Worm (Caenorhabditis elegans): Measurements from ENCODE around the gene C07A4.2.

The C07A4.2 gene

ce11 chrX:10172004-10172584 lies at the start of gene C07A4.2:
TSS of gene C07A4.2 (plus strand) at chrX:10172198.
- TF ChIP-seq unc-62 (GFP tag; optimal IDR thresholded peaks at IDR 0.05): no peak

DNA sequence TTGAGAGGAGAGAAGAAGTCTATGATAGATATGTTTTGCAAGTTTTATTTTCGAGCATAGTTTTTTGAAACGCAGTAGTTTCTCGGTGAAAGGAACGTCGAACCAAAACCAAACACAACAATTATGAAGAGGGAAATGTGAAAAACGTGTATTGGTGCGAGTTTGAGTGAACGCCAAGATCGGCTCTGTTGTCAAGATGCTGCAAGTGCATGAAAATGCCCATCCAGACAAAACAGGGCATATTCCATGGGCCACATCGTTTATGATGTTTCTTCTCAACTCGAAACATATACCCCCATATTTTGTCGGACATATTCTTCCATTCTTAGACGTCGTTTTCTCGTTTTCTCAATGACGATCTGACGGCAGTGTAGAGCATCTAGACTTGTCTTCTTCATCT lies 49.0 kb upstream of the C07A4.2 start:
- no peak for TF ChIP-seq unc-62 (GFP tag; optimal IDR thresholded peaks at IDR 0.05)

ce11 chrX:10124338-10124737 lies 47.7 kb upstream of the C07A4.2 start:
- no peak for TF ChIP-seq unc-62 (GFP tag; optimal IDR thresholded peaks at IDR 0.05)

DNA sequence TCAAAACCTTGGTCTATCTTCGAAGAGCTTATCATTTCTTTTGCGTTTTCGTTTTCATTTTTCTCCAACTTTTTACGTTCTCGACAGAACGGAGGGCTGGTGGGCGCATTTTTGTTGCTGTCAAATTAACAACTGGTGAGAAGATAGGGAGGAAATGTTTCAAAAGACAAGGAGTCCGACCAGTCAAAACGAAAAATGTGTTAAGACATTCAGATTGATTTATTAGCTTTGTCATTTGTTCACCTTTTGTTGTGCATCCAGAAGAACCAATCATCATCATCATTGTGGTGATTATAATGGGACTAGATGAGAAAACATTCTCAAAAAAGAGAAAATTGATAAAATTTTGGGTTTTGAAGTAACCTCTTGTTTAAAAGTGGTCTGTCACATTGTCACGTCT lies 41.8 kb upstream of the C07A4.2 start:
- no peak for TF ChIP-seq unc-62 (GFP tag; optimal IDR thresholded peaks at IDR 0.05)

- TF ChIP-seq unc-62 (GFP tag; optimal IDR thresholded peaks at IDR 0.05): no peak
Measured at ce11 chrX:10133082-10133481, 38.9 kb upstream of the C07A4.2 start, which contains the start of gene unc-58. TSS of gene unc-58 (minus strand) at chrX:10133182.

DNA sequence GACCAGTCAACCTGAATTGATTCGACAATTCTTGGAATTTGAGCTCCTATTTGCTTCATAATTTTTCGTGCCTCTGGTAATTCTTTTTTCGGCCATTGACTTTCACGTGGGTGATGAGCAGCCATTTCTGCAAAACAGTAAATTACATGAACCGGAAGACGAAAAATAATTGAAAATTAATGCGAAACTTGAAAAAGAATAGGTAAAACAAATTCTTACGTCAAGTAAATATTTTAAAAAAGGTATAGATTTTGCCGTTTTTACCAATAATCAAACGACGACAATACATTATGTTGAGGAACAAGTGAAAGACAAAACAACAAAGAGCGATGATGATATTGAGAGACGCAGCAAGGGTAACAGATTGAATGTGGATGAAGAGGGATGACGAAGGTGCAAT lies 33.5 kb upstream of the C07A4.2 start, which contains the start of gene moc-1:
moc-1 (minus strand) TSS at position 127 of the 400 bp plus-strand sequence.
- no peak for TF ChIP-seq unc-62 (GFP tag; optimal IDR thresholded peaks at IDR 0.05)

DNA sequence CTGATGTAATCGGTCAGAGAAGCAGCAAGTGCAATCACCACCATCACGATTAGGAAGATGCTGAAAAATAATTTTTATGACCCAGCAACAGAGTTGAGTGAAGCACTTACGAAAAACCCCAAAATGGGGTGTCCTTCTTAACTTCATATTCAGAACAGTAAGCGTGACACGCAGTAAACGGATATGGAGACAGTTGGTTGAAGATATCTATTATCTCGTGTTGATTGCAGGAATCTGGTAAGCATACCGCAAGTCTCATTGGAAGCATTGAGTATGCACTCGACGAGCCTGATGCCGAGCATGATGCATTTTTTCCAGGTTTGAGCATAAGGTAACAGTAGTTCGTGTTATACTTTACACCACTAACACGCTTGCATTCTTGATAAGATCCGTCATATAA lies 30.7 kb upstream of the C07A4.2 start:
- no peak for TF ChIP-seq unc-62 (GFP tag; optimal IDR thresholded peaks at IDR 0.05)

ce11 chrX:10141963-10142431 lies 30.0 kb upstream of the C07A4.2 start, which contains the start of gene oac-14:
TSS of gene oac-14 (minus strand) at chrX:10142013.
- TF ChIP-seq unc-62 (GFP tag; optimal IDR thresholded peaks at IDR 0.05): no peak

DNA sequence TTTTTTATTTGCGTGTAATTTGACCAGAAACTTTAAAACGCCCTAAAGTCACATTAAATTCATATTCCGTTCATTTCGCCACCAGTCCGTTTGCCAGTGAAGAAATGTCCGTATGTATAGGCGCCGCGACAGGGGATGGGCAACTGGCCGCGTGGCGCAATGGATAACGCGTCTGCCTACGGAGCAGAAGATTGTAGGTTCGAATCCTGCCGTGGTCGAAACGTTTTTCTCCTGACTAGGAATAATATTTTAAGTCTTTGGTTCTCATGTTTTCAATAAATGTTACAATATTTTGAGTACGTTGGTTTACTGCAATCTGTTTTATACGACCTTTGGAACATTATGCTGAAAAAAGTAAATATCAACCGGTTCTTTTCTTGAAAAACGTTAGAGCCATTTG lies 27.0 kb upstream of the C07A4.2 start:
- TF ChIP-seq unc-62 (GFP tag; optimal IDR thresholded peaks at IDR 0.05): no peak

DNA sequence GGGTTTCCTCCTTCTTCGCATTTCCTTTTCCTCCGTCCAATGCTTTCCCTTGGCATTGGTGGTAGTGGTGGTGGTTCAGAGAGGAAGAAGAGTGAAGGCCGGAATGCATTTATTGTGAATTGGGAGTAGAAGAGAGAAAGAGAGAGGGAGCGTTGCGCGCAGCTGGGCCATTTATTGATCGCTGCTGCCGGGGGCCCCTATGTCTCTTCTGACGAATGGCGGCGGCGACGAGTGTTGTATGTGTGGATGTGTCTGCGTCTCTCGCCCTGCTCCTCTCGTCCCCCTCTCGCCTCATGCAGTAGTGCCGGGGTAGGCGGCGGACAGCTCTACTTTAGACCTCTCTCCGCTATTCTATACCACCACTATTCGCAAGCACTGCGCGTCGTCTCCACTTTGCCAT lies 25.4 kb upstream of the C07A4.2 start, which contains the start of gene unc-115:
unc-115 (plus strand) TSS at position 301 of the 400 bp plus-strand sequence.
- TF ChIP-seq unc-62 (GFP tag; optimal IDR thresholded peaks at IDR 0.05): no peak

ce11 chrX:10147236-10147635 lies 24.8 kb upstream of the C07A4.2 start:
- no peak for TF ChIP-seq unc-62 (GFP tag; optimal IDR thresholded peaks at IDR 0.05)

ce11 chrX:10148235-10148872 lies 23.6 kb upstream of the C07A4.2 start:
- TF ChIP-seq unc-62 (GFP tag; optimal IDR thresholded peaks at IDR 0.05): no peak

DNA sequence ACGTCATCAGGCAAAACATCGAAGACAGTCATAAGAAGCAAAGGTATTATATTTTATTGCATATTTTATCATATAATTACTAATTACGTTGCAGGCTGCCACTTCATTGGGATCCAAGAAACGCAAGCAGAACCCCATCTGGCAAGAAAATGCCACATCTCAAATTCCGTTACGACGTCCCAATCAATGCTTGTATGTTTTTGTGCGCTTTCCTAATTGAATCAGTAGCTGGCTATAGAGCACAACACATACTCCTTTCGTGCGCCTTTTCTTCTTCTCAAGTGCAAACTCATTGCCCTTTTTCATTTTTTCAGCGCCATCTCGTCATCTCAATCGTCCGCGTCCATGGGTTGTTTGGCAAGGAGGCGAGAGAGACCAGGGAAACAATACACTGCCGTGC lies 21.1 kb upstream of the C07A4.2 start:
- TF ChIP-seq unc-62 (GFP tag; optimal IDR thresholded peaks at IDR 0.05): no peak

DNA sequence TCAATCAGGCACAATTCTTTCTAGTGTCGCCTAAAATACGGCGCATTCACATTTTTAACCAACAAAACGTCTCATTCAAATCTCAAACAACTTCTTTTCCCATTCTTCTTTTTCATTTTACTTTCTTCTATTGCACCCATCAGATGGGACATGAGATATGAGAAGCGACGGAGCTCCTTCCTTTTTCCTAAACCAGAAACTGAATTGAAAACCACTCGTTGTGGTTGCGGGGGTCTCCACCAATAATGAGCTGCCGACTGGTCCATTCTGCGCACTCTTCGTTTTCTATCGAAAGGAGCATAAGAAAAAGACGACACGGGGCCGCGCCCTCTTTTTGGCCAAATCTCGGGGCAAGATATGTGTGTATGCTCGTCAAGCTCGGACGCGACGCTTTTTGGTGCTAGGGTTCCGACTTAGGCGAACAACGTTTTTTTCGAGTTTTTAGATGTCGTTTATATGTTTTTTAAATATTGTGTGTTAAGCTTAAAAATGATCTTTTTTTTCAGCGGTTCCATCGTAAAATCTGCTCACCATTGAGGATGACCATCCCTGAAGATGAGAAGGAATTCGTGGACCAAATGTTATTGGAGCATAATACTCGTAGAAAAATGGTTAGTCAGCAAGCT lies 17.6 kb upstream of the C07A4.2 start, which contains the start of gene F09B9.5:
F09B9.5 (plus strand) TSS at position 501 of the 626 bp plus-strand sequence.
- TF ChIP-seq unc-62 (GFP tag; optimal IDR thresholded peaks at IDR 0.05): no peak

ce11 chrX:10155127-10155526 lies 16.9 kb upstream of the C07A4.2 start:
- TF ChIP-seq unc-62 (GFP tag; optimal IDR thresholded peaks at IDR 0.05): no peak

ce11 chrX:10158716-10159115 lies 13.3 kb upstream of the C07A4.2 start, which contains the start of gene erd-2.1:
TSS of gene erd-2.1 (minus strand) at chrX:10158829.
- no peak for TF ChIP-seq unc-62 (GFP tag; optimal IDR thresholded peaks at IDR 0.05)

Measured in whole organism, dauer.